Fruit fly (Drosophila melanogaster): ENCODE measurements around the gene Zw10.

- TF ChIP-seq OdsH (GFP tag; optimal IDR thresholded peaks at IDR 0.05) (no peak), fru (GFP tag; optimal IDR thresholded peaks at IDR 0.05) (no peak), HLH106 (tag; optimal IDR thresholded peaks at IDR 0.05) (no peak), usp (GFP tag; optimal IDR thresholded peaks at IDR 0.05) (no peak), CG32264 (GFP tag; optimal IDR thresholded peaks at IDR 0.05) (no peak), pan (optimal IDR thresholded peaks at IDR 0.05) (no peak), sv (GFP tag; optimal IDR thresholded peaks at IDR 0.05) (no peak), psq (GFP tag; optimal IDR thresholded peaks at IDR 0.05) (no peak), Myc (optimal IDR thresholded peaks at IDR 0.05) (no peak), Dfd (GFP tag; optimal IDR thresholded peaks at IDR 0.05) (no peak), h (GFP tag; optimal IDR thresholded peaks at IDR 0.05) (no peak), GATAd (GFP tag; optimal IDR thresholded peaks at IDR 0.05) (no peak), CrebA (GFP tag; optimal IDR thresholded peaks at IDR 0.05; ENCODE audit: borderline replicate concordance) (peak; percentile 67)
Observed at dm6 chrX:2653533-2654296, 49.7 kb downstream of the Zw10 start.

Measured in whole organism, wandering third instar larva.